Fruit fly (Drosophila melanogaster) S2 (cell line): ENCODE results near the gene CG9760.

Experiments
- CG8478 ChIP-seq: fragments of >200 bp; optimal IDR thresholded peaks from 2 replicates; lab custom pipeline; 2018
- CTCF ChIP-seq, 2 experiments: fragments of >200 bp; optimal IDR thresholded peaks; 2 replicates each; lab custom pipeline; 2018

dm6 chr3L:12184564-12185034 lies 21.1 kb upstream of the CG9760 start, which contains the start of gene Miox:
- TF ChIP-seq CG8478 (lab: Kevin White, UChicago) (no peak), CTCF (optimal IDR thresholded peaks at IDR 0.05; lab: Kevin White, UChicago) (no peak)
